Worm (Caenorhabditis elegans) whole organism, L2 larva: ENCODE results near the gene sra-8.

Experiments
- F13H6.1 ChIP-seq: sonication (generic microtip); optimal IDR thresholded peaks from 2 replicates; lab custom pipeline; 2016; ENCODE audit warnings: missing genetic modification characterization, missing compliant biosample characterization
- R02D3.7 ChIP-seq: fragments of 150-350 bp; optimal IDR thresholded peaks from 2 replicates; lab custom pipeline; 2014; ENCODE audit warnings: missing biosample characterization, missing genetic modification characterization
- Y55F3AM.14 ChIP-seq: fragments of 200-800 bp; sonication (Bioruptor generic); optimal IDR thresholded peaks from 2 replicates; lab custom pipeline; 2018; ENCODE audit warnings: mild to moderate bottlenecking, missing genetic modification characterization, missing compliant biosample characterization
- ZK546.5 ChIP-seq: sonication (generic microtip); optimal IDR thresholded peaks from 2 replicates; lab custom pipeline; 2017; ENCODE audit warnings: missing biosample characterization, missing genetic modification characterization
- alr-1 ChIP-seq: fragments of 150-350 bp; optimal IDR thresholded peaks from 2 replicates; lab custom pipeline; 2014; ENCODE audit warnings: missing biosample characterization, missing genetic modification characterization
- ama-1 ChIP-seq: fragments of 150-350 bp; optimal IDR thresholded peaks from 2 replicates; lab custom pipeline; 2018; ENCODE audit warnings: inconsistent platforms
- blmp-1 ChIP-seq: sonication (generic microtip); optimal IDR thresholded peaks from 2 replicates; lab custom pipeline; 2017; ENCODE audit warnings: missing genetic modification characterization, mild to moderate bottlenecking, missing compliant biosample characterization, antibody characterized with exemption, moderate library complexity; ENCODE audit not compliant: insufficient read depth
- ceh-16 ChIP-seq: fragments of 150-350 bp; optimal IDR thresholded peaks from 2 replicates; lab custom pipeline; 2014; ENCODE audit warnings: missing biosample characterization, missing genetic modification characterization
- crh-2 ChIP-seq: sonication (generic microtip); optimal IDR thresholded peaks from 2 replicates; lab custom pipeline; 2017; ENCODE audit warnings: missing biosample characterization, missing genetic modification characterization
- dmd-4 ChIP-seq: sonication (generic microtip); optimal IDR thresholded peaks from 2 replicates; lab custom pipeline; 2017; ENCODE audit warnings: missing biosample characterization, missing genetic modification characterization
- elt-3 ChIP-seq: sonication (generic microtip); optimal IDR thresholded peaks from 2 replicates; lab custom pipeline; 2017; ENCODE audit warnings: missing biosample characterization, missing genetic modification characterization
- gmeb-1 ChIP-seq: fragments of 150-350 bp; optimal IDR thresholded peaks from 2 replicates; lab custom pipeline; 2014; ENCODE audit warnings: missing biosample characterization, missing genetic modification characterization
- lin-13 ChIP-seq: fragments of 150-350 bp; optimal IDR thresholded peaks from 2 replicates; lab custom pipeline; 2014; ENCODE audit warnings: missing biosample characterization, missing genetic modification reagents, missing genetic modification characterization
- lsy-2 ChIP-seq, 2 experiments: fragments of 150-350 bp in 1 of 2; sonication (generic microtip) in 1 of 2; optimal IDR thresholded peaks; 2 replicates each; lab custom pipeline; 2014 to 2017; ENCODE audit warnings: missing biosample characterization in 2 of 2, missing genetic modification characterization in 2 of 2
- mbf-1 ChIP-seq: sonication (generic microtip); optimal IDR thresholded peaks from 2 replicates; lab custom pipeline; 2017; ENCODE audit warnings: missing biosample characterization, missing genetic modification characterization
- nhr-10 ChIP-seq: sonication (generic microtip); optimal IDR thresholded peaks from 2 replicates; lab custom pipeline; 2017; ENCODE audit warnings: missing biosample characterization, missing genetic modification characterization
- nhr-11 ChIP-seq: fragments of 150-350 bp; optimal IDR thresholded peaks from 2 replicates; lab custom pipeline; 2014; ENCODE audit warnings: missing biosample characterization, missing genetic modification characterization
- nhr-129 ChIP-seq: fragments of 150-350 bp; optimal IDR thresholded peaks from 2 replicates; lab custom pipeline; 2014; ENCODE audit warnings: missing biosample characterization, missing genetic modification characterization
- nhr-21 ChIP-seq: fragments of 150-350 bp; optimal IDR thresholded peaks from 2 replicates; lab custom pipeline; 2014; ENCODE audit warnings: missing biosample characterization, missing genetic modification characterization
- nhr-25 ChIP-seq: fragments of 150-350 bp; sonication (generic microtip); optimal IDR thresholded peaks from 3 replicates; lab custom pipeline; 2014; ENCODE audit warnings: missing biosample characterization, missing genetic modification characterization
- nhr-6 ChIP-seq: fragments of 150-350 bp; optimal IDR thresholded peaks from 2 replicates; lab custom pipeline; 2014; ENCODE audit warnings: missing biosample characterization, missing genetic modification characterization
- nhr-77 ChIP-seq: fragments of 150-350 bp; optimal IDR thresholded peaks from 2 replicates; lab custom pipeline; 2014; ENCODE audit warnings: missing biosample characterization, missing genetic modification characterization
- peb-1 ChIP-seq: fragments of 150-350 bp; optimal IDR thresholded peaks from 2 replicates; lab custom pipeline; 2014; ENCODE audit warnings: missing biosample characterization, missing genetic modification characterization
- sem-4 ChIP-seq: fragments of 150-350 bp; optimal IDR thresholded peaks from 2 replicates; lab custom pipeline; 2014; ENCODE audit warnings: missing biosample characterization, missing genetic modification reagents, missing genetic modification characterization
- sma-3 ChIP-seq: sonication (generic microtip); optimal IDR thresholded peaks from 2 replicates; lab custom pipeline; 2016; ENCODE audit warnings: missing genetic modification reagents, missing genetic modification characterization, missing compliant biosample characterization
- sma-9 ChIP-seq, 2 experiments: fragments of 150-350 bp in 1 of 2; sonication (generic microtip) in 1 of 2; optimal IDR thresholded peaks; 2 replicates each; lab custom pipeline; 2014 to 2016; ENCODE audit warnings: missing genetic modification characterization in 2 of 2, mild to moderate bottlenecking in 1 of 2, missing biosample characterization in 1 of 2, missing compliant biosample characterization in 1 of 2, missing genetic modification reagents in 1 of 2, moderate library complexity in 1 of 2
- unc-39 ChIP-seq: fragments of 150-350 bp; optimal IDR thresholded peaks from 2 replicates; lab custom pipeline; 2014; ENCODE audit warnings: missing biosample characterization, missing genetic modification characterization
- unc-62 ChIP-seq: fragments of 150-350 bp; optimal IDR thresholded peaks from 2 replicates; lab custom pipeline; 2014; ENCODE audit warnings: missing biosample characterization, missing genetic modification reagents, missing genetic modification characterization
- zag-1 ChIP-seq: fragments of 150-350 bp; optimal IDR thresholded peaks from 2 replicates; lab custom pipeline; 2014; ENCODE audit warnings: missing biosample characterization, missing genetic modification characterization
- ztf-1 ChIP-seq: fragments of 200-800 bp; sonication (Bioruptor generic); conservative IDR thresholded peaks from 2 replicates; pipeline ENCODE4 v1.3.6; 2022; ENCODE audit warnings: missing genetic modification characterization, missing compliant biosample characterization
- ztf-4 ChIP-seq: fragments of 150-350 bp; optimal IDR thresholded peaks from 2 replicates; lab custom pipeline; 2014; ENCODE audit warnings: missing biosample characterization, missing genetic modification characterization

sra-8 gene

DNA sequence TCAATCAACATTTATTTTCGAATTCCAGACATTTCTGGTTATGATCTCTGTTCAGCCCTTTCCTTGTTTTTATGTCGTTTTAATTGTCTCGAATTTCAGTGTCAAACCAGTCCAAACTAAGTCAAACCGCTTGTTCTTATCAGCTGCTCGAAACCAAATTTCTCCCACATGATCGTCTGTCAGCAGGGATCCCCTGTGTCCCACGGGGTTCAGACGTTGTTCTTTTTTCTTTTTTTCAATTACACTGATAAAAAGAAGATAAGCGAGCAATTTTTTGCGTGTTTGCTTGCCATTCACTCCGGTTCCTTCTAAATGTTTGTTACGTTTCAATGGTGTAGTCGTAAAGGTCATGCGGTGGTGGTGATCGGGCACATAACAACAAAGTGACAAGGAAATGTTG lies 35.6 kb upstream of the sra-8 start:
- TF ChIP-seq lsy-2 (tag; optimal IDR thresholded peaks at IDR 0.05; lab: Kevin White, UChicago) (no peak), sma-9 (GFP tag; optimal IDR thresholded peaks at IDR 0.05; lab: Kevin White, UChicago) (peak; percentile 78), sma-9 (tag; optimal IDR thresholded peaks at IDR 0.05; lab: Kevin White, UChicago) (no peak), dmd-4 (tag; lab: Kevin White, UChicago) (no peak), gmeb-1 (tag; lab: Kevin White, UChicago) (peak; percentile 46), R02D3.7 (tag; lab: Kevin White, UChicago) (no peak), F13H6.1 (tag; lab: Kevin White, UChicago) (peak; percentile 72), crh-2 (tag; lab: Kevin White, UChicago) (peak; percentile 63), sma-3 (peak; percentile 8)

DNA sequence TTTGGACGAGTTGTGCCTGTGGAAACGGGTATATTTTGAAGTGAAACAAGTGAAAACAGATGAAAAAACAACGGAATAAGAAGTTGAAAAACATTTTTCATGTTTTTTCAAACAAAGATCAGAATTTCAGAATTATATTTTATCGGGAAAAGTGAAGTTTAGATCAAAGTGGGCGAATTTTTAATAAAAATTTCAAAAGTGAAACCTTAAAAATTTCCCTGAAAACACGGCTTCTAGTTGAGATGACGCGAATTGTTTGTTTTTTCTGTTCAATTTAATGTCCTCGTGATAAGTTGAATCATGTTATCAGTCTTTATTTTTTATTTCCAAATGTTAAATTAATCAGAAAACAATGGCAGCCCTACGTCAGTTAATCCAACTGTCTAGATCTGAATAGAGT lies 30.3 kb upstream of the sra-8 start, which contains the start of gene gcy-3:
Gene gcy-3 (minus strand): TSS at position 101 of the 400 bp plus-strand sequence.
- TF ChIP-seq alr-1 (tag; lab: Kevin White, UChicago) (no peak), F13H6.1 (tag; lab: Kevin White, UChicago) (no peak), ZK546.5 (tag; lab: Kevin White, UChicago) (no peak), zag-1 (tag; lab: Kevin White, UChicago) (no peak), nhr-77 (no peak), elt-3 (tag; lab: Kevin White, UChicago) (no peak), ama-1 (lab: Kevin White, UChicago) (no peak), nhr-21 (no peak), nhr-25 (tag; lab: Kevin White, UChicago) (no peak), nhr-6 (tag; lab: Kevin White, UChicago) (no peak)

DNA sequence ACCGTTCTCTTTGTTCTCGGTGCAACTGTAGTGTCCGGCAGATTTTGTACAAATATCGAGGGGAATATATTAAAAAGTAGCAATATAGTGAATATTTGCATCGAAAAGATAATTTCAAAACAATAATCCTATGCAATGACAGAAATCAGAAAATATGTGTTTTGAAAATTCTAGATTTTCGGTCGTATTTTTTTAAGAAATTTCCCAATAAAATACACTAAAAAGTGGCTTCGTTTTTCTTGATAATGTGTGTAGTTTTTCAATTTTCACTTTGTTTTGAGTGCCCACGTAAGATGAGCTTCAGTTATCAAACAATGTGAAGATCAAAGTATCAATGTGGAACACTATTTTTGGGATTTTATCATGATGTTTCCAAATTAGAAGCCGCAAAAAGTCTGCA lies 20.7 kb upstream of the sra-8 start, which contains the start of gene gcy-1:
Gene gcy-1 (minus strand): TSS at position 101 of the 400 bp plus-strand sequence.
- TF ChIP-seq nhr-21: no peak
- TF ChIP-seq Y55F3AM.14 (GFP tag; lab: Kevin White, UChicago): no peak
- TF ChIP-seq unc-62 (GFP tag; lab: Kevin White, UChicago): no peak
- no peak for TF ChIP-seq sem-4
- TF ChIP-seq elt-3 (tag; lab: Kevin White, UChicago): no peak
- no peak for TF ChIP-seq nhr-11 (tag; lab: Kevin White, UChicago)
- no peak for TF ChIP-seq ZK546.5 (tag; lab: Kevin White, UChicago)
- TF ChIP-seq nhr-10 (tag; lab: Kevin White, UChicago): no peak
- no peak for TF ChIP-seq ceh-16 (tag; lab: Kevin White, UChicago)
- TF ChIP-seq peb-1 (tag; lab: Kevin White, UChicago): no peak
- no peak for TF ChIP-seq dmd-4 (tag; lab: Kevin White, UChicago)
- TF ChIP-seq nhr-129 (tag; lab: Kevin White, UChicago): no peak
- TF ChIP-seq zag-1 (tag; lab: Kevin White, UChicago): no peak
- TF ChIP-seq blmp-1 (tag; lab: Kevin White, UChicago): no peak
- no peak for TF ChIP-seq mbf-1 (tag; lab: Kevin White, UChicago)
- TF ChIP-seq crh-2 (tag; lab: Kevin White, UChicago): no peak

DNA sequence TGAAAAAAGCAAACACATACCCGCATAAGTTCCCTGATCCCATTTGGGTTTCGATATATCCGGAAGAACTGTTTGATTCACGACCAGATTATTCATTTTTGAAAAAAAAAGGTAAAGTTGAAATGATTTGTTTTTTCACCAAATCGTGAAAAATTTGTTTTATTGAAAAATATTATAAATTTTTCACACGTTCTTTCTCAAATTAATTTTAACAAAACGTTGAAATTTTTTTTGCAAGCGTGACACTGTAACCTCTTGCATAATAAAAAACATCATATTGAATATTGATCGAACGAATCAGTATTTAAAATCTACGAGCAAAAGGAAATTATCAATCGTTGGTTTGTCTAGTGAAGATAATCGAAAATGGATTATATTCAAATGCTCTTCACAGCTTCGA lies 18.7 kb upstream of the sra-8 start, which contains the start of the genes sfxn-1.1 and AH6.3:
Gene sfxn-1.1 (minus strand): TSS at position 101 of the 400 bp plus-strand sequence.
Gene AH6.3 (plus strand): TSS at position 275 of the 400 bp plus-strand sequence.
- TF ChIP-seq ceh-16 (tag; lab: Kevin White, UChicago): no peak
- no peak for TF ChIP-seq ztf-1 (GFP tag; lab: Robert Waterston, UW)
- no peak for TF ChIP-seq unc-39 (tag; lab: Kevin White, UChicago)
- no peak for TF ChIP-seq nhr-129 (tag; lab: Kevin White, UChicago)
- TF ChIP-seq nhr-21: no peak
- TF ChIP-seq ama-1 (lab: Kevin White, UChicago): no peak
- TF ChIP-seq crh-2 (tag; lab: Kevin White, UChicago): no peak
- no peak for TF ChIP-seq ztf-4 (tag; lab: Kevin White, UChicago)

DNA sequence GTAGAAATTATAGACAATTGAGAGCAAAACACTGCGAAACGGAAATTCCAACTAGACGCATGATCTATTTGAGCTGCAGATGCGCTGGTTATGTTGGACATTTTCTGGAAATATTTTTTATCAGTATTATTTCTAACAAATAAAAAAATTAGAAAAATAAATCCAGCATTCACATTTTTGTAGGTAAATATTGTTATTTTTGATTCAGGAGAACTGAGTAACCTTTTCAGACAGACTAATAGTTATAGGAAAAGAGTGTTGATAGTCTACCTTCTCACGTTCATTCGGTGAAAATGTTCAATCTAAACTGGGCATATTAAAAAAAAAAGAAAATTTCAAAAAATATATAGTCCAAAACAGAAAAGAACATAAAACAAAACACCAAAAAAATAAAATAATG lies 16.0 kb upstream of the sra-8 start, which contains the start of gene sra-1:
Gene sra-1 (minus strand): TSS at position 101 of the 400 bp plus-strand sequence.
- TF ChIP-seq lsy-2 (tag; optimal IDR thresholded peaks at IDR 0.05; lab: Kevin White, UChicago) (no peak), lin-13 (GFP tag; lab: Kevin White, UChicago) (no peak)
